Worm (Caenorhabditis elegans): ENCODE results near the gene nep-9.

ce11 chrII:3367100-3367499 lies 32.0 kb downstream of the nep-9 start, which contains the start of gene Y49F6C.6:
- TF ChIP-seq nhr-11 (tag; optimal IDR thresholded peaks at IDR 0.05) (no peak), nhr-25 (tag; optimal IDR thresholded peaks at IDR 0.05) (no peak), mdl-1 (tag; optimal IDR thresholded peaks at IDR 0.05) (no peak)
